Fruit fly (Drosophila melanogaster) whole organism, embryonic: ENCODE measurements around the gene Ssadh.

Source experiments
- Antp ChIP-seq: fragments of 200-800 bp; sonication (Bioruptor generic); optimal IDR thresholded peaks from 3 replicates; lab custom pipeline; 2016; ENCODE audit warnings: missing biosample characterization, missing genetic modification characterization
- BtbVII ChIP-seq: fragments of 200-800 bp; sonication (Bioruptor generic); optimal IDR thresholded peaks from 3 replicates; lab custom pipeline; 2017; ENCODE audit warnings: missing biosample characterization, mild to moderate bottlenecking, missing genetic modification characterization
- CG10209 ChIP-seq: fragments of 200-800 bp; sonication (Bioruptor generic); optimal IDR thresholded peaks from 3 replicates; lab custom pipeline; 2017; ENCODE audit warnings: missing biosample characterization, mild to moderate bottlenecking, missing genetic modification characterization, missing genetic modification reagents
- CG10979 ChIP-seq: fragments of 200-800 bp; sonication (Bioruptor generic); optimal IDR thresholded peaks from 2 replicates; lab custom pipeline; 2018; ENCODE audit warnings: missing biosample characterization, mild to moderate bottlenecking, missing genetic modification characterization, moderate library complexity
- CG11504 ChIP-seq: fragments of 200-800 bp; sonication (Bioruptor generic); optimal IDR thresholded peaks from 3 replicates; lab custom pipeline; 2019; ENCODE audit warnings: missing biosample characterization, mild to moderate bottlenecking, missing genetic modification characterization, moderate library complexity
- CG12391 ChIP-seq: fragments of 200-800 bp; sonication (Bioruptor generic); optimal IDR thresholded peaks from 3 replicates; lab custom pipeline; 2018; ENCODE audit warnings: missing biosample characterization, mild to moderate bottlenecking, missing genetic modification characterization, moderate library complexity
- CG13624 ChIP-seq: fragments of 200-800 bp; sonication (Bioruptor generic); optimal IDR thresholded peaks from 2 replicates; lab custom pipeline; 2016; ENCODE audit warnings: missing biosample characterization, missing genetic modification characterization
- CG1529 ChIP-seq: fragments of 200-800 bp; sonication (Bioruptor generic); optimal IDR thresholded peaks from 3 replicates; lab custom pipeline; 2018; ENCODE audit warnings: missing biosample characterization, missing genetic modification characterization
- CG15514 ChIP-seq: fragments of 200-800 bp; sonication (Bioruptor generic); optimal IDR thresholded peaks from 3 replicates; lab custom pipeline; 2017; ENCODE audit warnings: missing biosample characterization, missing genetic modification characterization, mild to moderate bottlenecking, moderate library complexity, missing genetic modification reagents
- CG17186 ChIP-seq: fragments of 200-800 bp; sonication (Bioruptor generic); optimal IDR thresholded peaks from 3 replicates; lab custom pipeline; 2017; ENCODE audit warnings: missing biosample characterization, missing genetic modification reagents, missing genetic modification characterization
- CG17328 ChIP-seq: fragments of 200-800 bp; sonication (Bioruptor generic); IDR thresholded peaks from 2 replicates; pipeline ENCODE4 v1.3.6; 2022; ENCODE audit warnings: missing biosample characterization, missing genetic modification characterization
- CG2116 ChIP-seq: fragments of 200-800 bp; sonication (Bioruptor generic); optimal IDR thresholded peaks from 3 replicates; lab custom pipeline; 2018; ENCODE audit warnings: missing biosample characterization, mild to moderate bottlenecking, missing genetic modification characterization
- CG33557 ChIP-seq: fragments of 200-800 bp; sonication (Bioruptor generic); optimal IDR thresholded peaks from 2 replicates; lab custom pipeline; 2019; ENCODE audit warnings: missing biosample characterization, mild to moderate bottlenecking, missing genetic modification characterization, moderate library complexity
- CG42726 ChIP-seq: fragments of 200-800 bp; sonication (Bioruptor generic); IDR thresholded peaks from 2 replicates; pipeline ENCODE4 v1.3.6; 2022; ENCODE audit warnings: missing biosample characterization, missing genetic modification characterization; ENCODE audit not compliant: partially characterized antibody
- CG4360 ChIP-seq: fragments of 200-800 bp; sonication (Bioruptor generic); IDR thresholded peaks from 2 replicates; pipeline ENCODE4 v1.3.6; 2022; ENCODE audit warnings: missing biosample characterization, missing genetic modification characterization
- CG4707 ChIP-seq: fragments of 200-800 bp; sonication (Bioruptor generic); optimal IDR thresholded peaks from 2 replicates; lab custom pipeline; 2018; ENCODE audit warnings: missing biosample characterization, mild to moderate bottlenecking, missing genetic modification characterization, moderate library complexity
- CG5180 ChIP-seq: fragments of 200-800 bp; sonication (Bioruptor generic); optimal IDR thresholded peaks from 3 replicates; lab custom pipeline; 2017; ENCODE audit warnings: missing biosample characterization, missing genetic modification characterization, mild to moderate bottlenecking, moderate library complexity, missing genetic modification reagents
- CG5245 ChIP-seq: fragments of 200-800 bp; sonication (Bioruptor generic); optimal IDR thresholded peaks from 3 replicates; lab custom pipeline; 2016; ENCODE audit warnings: missing biosample characterization, missing genetic modification characterization
- Dref ChIP-seq: fragments of 200-800 bp; sonication (Bioruptor generic); IDR thresholded peaks from 2 replicates; pipeline ENCODE4 v1.3.6; 2022; ENCODE audit warnings: missing biosample characterization, missing genetic modification characterization
- GATAe ChIP-seq: fragments of 200-800 bp; sonication (Bioruptor generic); conservative IDR thresholded peaks from 2 replicates; pipeline ENCODE4 v1.3.6; 2022; ENCODE audit warnings: missing biosample characterization, missing genetic modification characterization
- HHEX ChIP-seq: fragments of 200-800 bp; sonication (Bioruptor generic); optimal IDR thresholded peaks from 3 replicates; lab custom pipeline; 2017; ENCODE audit warnings: missing biosample characterization, mild to moderate bottlenecking, missing genetic modification characterization, missing genetic modification reagents
- HLH3B ChIP-seq: fragments of 200-800 bp; sonication (Bioruptor generic); IDR thresholded peaks from 2 replicates; pipeline ENCODE4 v1.3.6; 2022; ENCODE audit warnings: missing biosample characterization, missing genetic modification characterization
- MTF-1 ChIP-seq: fragments of 200-800 bp; sonication (Bioruptor generic); optimal IDR thresholded peaks from 2 replicates; lab custom pipeline; 2018; ENCODE audit warnings: missing biosample characterization, mild to moderate bottlenecking, missing genetic modification characterization, borderline replicate concordance
- Med ChIP-seq: fragments of 200-800 bp; sonication (Bioruptor generic); peaks from one replicate; lab custom pipeline; 2016; ENCODE audit warnings: missing biosample characterization, missing genetic modification characterization, mild to moderate bottlenecking, inconsistent platforms, moderate library complexity
- Nf-YA ChIP-seq: fragments of 200-800 bp; sonication (Bioruptor generic); IDR thresholded peaks from 2 replicates; pipeline ENCODE4 v1.3.6; 2022; ENCODE audit warnings: missing biosample characterization, missing genetic modification characterization
- PHDP ChIP-seq: fragments of 200-800 bp; sonication (Bioruptor generic); optimal IDR thresholded peaks from 3 replicates; lab custom pipeline; 2018; ENCODE audit warnings: missing biosample characterization, mild to moderate bottlenecking, missing genetic modification characterization, moderate library complexity
- Xrp1 ChIP-seq: fragments of 200-800 bp; sonication (Bioruptor generic); IDR thresholded peaks from 2 replicates; pipeline ENCODE4 v1.3.6; 2022; ENCODE audit warnings: missing biosample characterization, missing genetic modification characterization
- ash1 ChIP-seq: fragments of 200-800 bp; sonication (Bioruptor generic); optimal IDR thresholded peaks from 2 replicates; lab custom pipeline; 2018; ENCODE audit warnings: missing biosample characterization, mild to moderate bottlenecking, missing genetic modification characterization
- cg ChIP-seq: fragments of 200-800 bp; sonication (Bioruptor generic); optimal IDR thresholded peaks from 3 replicates; lab custom pipeline; 2019; ENCODE audit warnings: missing biosample characterization, mild to moderate bottlenecking, missing genetic modification characterization, moderate library complexity
- corto ChIP-seq: fragments of 200-800 bp; sonication (Bioruptor generic); optimal IDR thresholded peaks from 2 replicates; lab custom pipeline; 2016; ENCODE audit warnings: missing biosample characterization, mild to moderate bottlenecking, missing genetic modification characterization, moderate library complexity
- en ChIP-seq: fragments of 200-800 bp; sonication (Bioruptor generic); optimal IDR thresholded peaks from 2 replicates; lab custom pipeline; 2016; ENCODE audit warnings: missing biosample characterization, missing genetic modification characterization
- fu2 ChIP-seq: fragments of 200-800 bp; sonication (Bioruptor generic); optimal IDR thresholded peaks from 2 replicates; lab custom pipeline; 2016; ENCODE audit warnings: missing biosample characterization, missing genetic modification characterization
- gcm2 ChIP-seq: fragments of 200-800 bp; sonication (Bioruptor generic); optimal IDR thresholded peaks from 2 replicates; lab custom pipeline; 2016; ENCODE audit warnings: missing biosample characterization, missing genetic modification characterization
- gsb ChIP-seq: fragments of 200-800 bp; sonication (Bioruptor generic); IDR thresholded peaks from 2 replicates; pipeline ENCODE4 v1.3.6; 2022; ENCODE audit warnings: missing biosample characterization, missing genetic modification characterization
- kah ChIP-seq: fragments of 200-800 bp; sonication (Bioruptor generic); optimal IDR thresholded peaks from 2 replicates; lab custom pipeline; 2018; ENCODE audit warnings: missing biosample characterization, mild to moderate bottlenecking, missing genetic modification characterization
- kay ChIP-seq: fragments of 200-800 bp; sonication (Bioruptor generic); optimal IDR thresholded peaks from 2 replicates; lab custom pipeline; 2016; ENCODE audit warnings: missing biosample characterization, missing genetic modification characterization
- kni ChIP-seq: fragments of 200-800 bp; sonication (Bioruptor generic); optimal IDR thresholded peaks from 3 replicates; lab custom pipeline; 2017; ENCODE audit warnings: mild to moderate bottlenecking, missing biosample characterization, missing genetic modification reagents, missing genetic modification characterization
- lab ChIP-seq: fragments of 200-800 bp; sonication (Bioruptor generic); optimal IDR thresholded peaks from 3 replicates; lab custom pipeline; 2017; ENCODE audit warnings: missing biosample characterization, missing genetic modification characterization, mild to moderate bottlenecking, moderate library complexity, missing genetic modification reagents
- lov ChIP-seq, 2 experiments: fragments of 200-800 bp in 1 of 2; fragments of >200 bp in 1 of 2; sonication (Bioruptor generic) in 1 of 2; IDR thresholded peaks in 1 of 2; optimal IDR thresholded peaks in 1 of 2; 2 replicates in 1 of 2; 3 replicates in 1 of 2; pipeline versions ENCODE4 v1.3.6 to Lab custom; 2017 to 2022; ENCODE audit warnings: missing biosample characterization in 1 of 2, missing genetic modification characterization in 1 of 2
- phol ChIP-seq: fragments of 200-800 bp; sonication (Bioruptor generic); optimal IDR thresholded peaks from 3 replicates; lab custom pipeline; 2018; ENCODE audit warnings: missing biosample characterization, mild to moderate bottlenecking, missing genetic modification characterization, moderate library complexity
- pros ChIP-seq: fragments of 200-800 bp; sonication (Bioruptor generic); optimal IDR thresholded peaks from 3 replicates; lab custom pipeline; 2019; ENCODE audit warnings: missing biosample characterization, mild to moderate bottlenecking, missing genetic modification characterization, moderate library complexity
- row ChIP-seq: fragments of 200-800 bp; sonication (Bioruptor generic); IDR thresholded peaks from 3 replicates; pipeline ENCODE4 v1.3.6; 2022; ENCODE audit warnings: missing biosample characterization, missing genetic modification characterization
- sens-2 ChIP-seq: fragments of 200-800 bp; sonication (Bioruptor generic); IDR thresholded peaks from 2 replicates; pipeline ENCODE4 v1.3.6; 2022; ENCODE audit warnings: missing biosample characterization, missing genetic modification characterization
- stc ChIP-seq: fragments of 200-800 bp; sonication (Bioruptor generic); IDR thresholded peaks from 2 replicates; pipeline ENCODE4 v1.3.6; 2022; ENCODE audit warnings: missing biosample characterization, missing genetic modification characterization
- tio ChIP-seq: fragments of 200-800 bp; sonication (Bioruptor generic); optimal IDR thresholded peaks from 2 replicates; lab custom pipeline; 2017; ENCODE audit warnings: missing biosample characterization, missing genetic modification characterization, inconsistent platforms
- vvl ChIP-seq: fragments of 200-800 bp; sonication (Bioruptor generic); IDR thresholded peaks from 2 replicates; pipeline ENCODE4 v1.3.6; 2022; ENCODE audit warnings: missing biosample characterization, missing genetic modification characterization
- wdn ChIP-seq: fragments of 200-800 bp; sonication (Bioruptor generic); IDR thresholded peaks from 2 replicates; pipeline ENCODE4 v1.3.6; 2022; ENCODE audit warnings: missing biosample characterization, missing genetic modification characterization
- zfh1 ChIP-seq: fragments of 200-800 bp; sonication (Bioruptor generic); IDR thresholded peaks from 3 replicates; pipeline ENCODE4 v1.3.6; 2022; ENCODE audit warnings: missing biosample characterization, missing genetic modification characterization
- zfh2 ChIP-seq: fragments of 200-800 bp; sonication (Bioruptor generic); optimal IDR thresholded peaks from 2 replicates; lab custom pipeline; 2016; ENCODE audit warnings: missing biosample characterization, missing genetic modification characterization

Ssadh gene

DNA sequence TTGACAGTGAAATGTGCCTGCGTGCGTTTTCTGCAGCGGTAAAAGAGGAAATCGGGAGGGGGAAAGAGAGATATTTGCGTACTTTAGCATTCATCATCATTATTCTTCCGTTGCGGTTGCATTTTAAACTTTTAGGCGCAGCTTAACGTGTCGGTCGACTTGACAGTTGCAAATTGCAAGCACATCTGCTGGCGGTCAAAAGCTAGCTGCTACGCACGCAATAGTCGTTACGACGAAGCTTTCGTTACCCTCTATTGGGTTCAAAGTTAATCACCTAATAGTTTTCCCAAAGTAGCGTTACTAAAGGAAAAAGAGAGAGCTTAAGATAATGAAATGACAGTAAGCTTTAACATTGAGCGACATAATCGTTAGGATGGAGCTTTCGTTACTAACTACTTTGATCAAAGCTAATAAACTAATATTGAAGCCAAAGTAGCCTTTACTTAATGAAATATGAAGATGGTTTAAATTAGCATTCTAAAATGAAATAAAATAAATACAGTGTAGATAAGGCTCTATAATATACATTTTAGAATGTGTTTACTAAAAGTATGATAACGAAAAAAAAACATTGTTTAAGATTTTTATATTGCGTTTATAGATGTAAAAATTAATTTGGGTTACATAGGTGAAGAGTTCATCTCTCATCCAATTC, 25.5 kb upstream of the Ssadh start (continued):
- TF ChIP-seq Med (peak; percentile 81), kah (GFP tag; lab: Kevin White, UChicago) (no peak), row (no peak), MTF-1 (GFP tag; lab: Kevin White, UChicago) (no peak), zfh2 (GFP tag; lab: Kevin White, UChicago) (no peak), zfh1 (no peak), BtbVII (GFP tag; lab: Kevin White, UChicago) (peak; percentile 22), ash1 (GFP tag; lab: Kevin White, UChicago) (no peak), Dref (GFP tag; lab: Robert Waterston, UW) (no peak), gcm2 (no peak), CG42726 (GFP tag; lab: Robert Waterston, UW) (no peak), CG15514 (GFP tag; lab: Kevin White, UChicago) (peak; percentile 17), cg (GFP tag; lab: Kevin White, UChicago) (no peak), kay (GFP tag; lab: Kevin White, UChicago) (no peak), tio (GFP tag; lab: Kevin White, UChicago) (no peak), HLH3B (GFP tag; lab: Robert Waterston, UW) (no peak), lab (GFP tag; lab: Kevin White, UChicago) (no peak), pros (GFP tag; lab: Kevin White, UChicago) (peak; percentile 12), CG13624 (GFP tag; lab: Kevin White, UChicago) (no peak), lov (optimal IDR thresholded peaks at IDR 0.05; lab: Kevin White, UChicago) (no peak), lov (GFP tag; IDR thresholded peaks at IDR 0.05; lab: Robert Waterston, UW) (no peak), wdn (GFP tag; lab: Robert Waterston, UW) (no peak), CG5180 (GFP tag; lab: Kevin White, UChicago) (no peak), CG17328 (GFP tag; lab: Robert Waterston, UW) (no peak), GATAe (GFP tag; lab: Robert Waterston, UW) (no peak), CG1529 (no peak), HHEX (GFP tag; lab: Kevin White, UChicago) (no peak), kni (GFP tag; lab: Kevin White, UChicago) (no peak), Nf-YA (GFP tag; lab: Robert Waterston, UW) (no peak)

DNA sequence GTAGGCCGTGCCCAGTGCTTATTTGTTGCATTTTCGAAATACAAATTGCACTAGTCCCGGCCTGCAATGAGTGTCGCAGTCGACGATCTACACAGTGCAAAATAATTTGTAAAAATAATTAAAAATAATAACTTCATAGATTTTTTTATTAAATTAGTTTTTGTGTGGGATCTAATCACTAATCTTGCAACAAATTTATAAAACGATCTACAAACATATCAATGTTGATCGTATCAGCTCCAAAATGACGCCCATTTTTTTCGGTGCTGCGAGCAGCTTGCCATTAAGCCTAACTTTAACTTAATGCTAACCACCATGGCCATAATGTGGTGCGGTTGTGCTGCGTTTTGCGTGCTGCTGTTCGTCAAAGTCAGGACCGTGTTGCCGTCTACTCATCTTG, 24.7 kb upstream of the Ssadh start:
- TF ChIP-seq CG2116 (GFP tag; lab: Kevin White, UChicago) (no peak), CG1529 (no peak), sens-2 (GFP tag; lab: Robert Waterston, UW) (0 out of 2 replicates have a peak, but pooled peaks have one; percentile 28), corto (GFP tag; lab: Kevin White, UChicago) (peak; percentile 22), phol (tag; lab: Kevin White, UChicago) (peak; percentile 24), kah (GFP tag; lab: Kevin White, UChicago) (no peak), Xrp1 (GFP tag; lab: Robert Waterston, UW) (peak; percentile 53; the same call in 1 of the 2 replicates), CG12391 (tag; lab: Kevin White, UChicago) (peak; percentile 32), CG17186 (GFP tag; lab: Kevin White, UChicago) (no peak), vvl (GFP tag; lab: Robert Waterston, UW) (0 out of 2 replicates have a peak, but pooled peaks have one; percentile 10), CG5245 (GFP tag; lab: Kevin White, UChicago) (no peak), en (no peak), CG10979 (peak; percentile 33), gsb (GFP tag; lab: Robert Waterston, UW) (no peak), CG4707 (GFP tag; lab: Kevin White, UChicago) (no peak), CG11504 (tag; lab: Kevin White, UChicago) (no peak), fu2 (no peak), CG33557 (GFP tag; lab: Kevin White, UChicago) (no peak), stc (GFP tag; lab: Robert Waterston, UW) (0 out of 2 replicates have a peak, but pooled peaks have one; percentile 5), CG4360 (no peak), Antp (GFP tag; lab: Kevin White, UChicago) (no peak), PHDP (peak; percentile 27), CG10209 (GFP tag; lab: Kevin White, UChicago) (no peak)
